Worm (Caenorhabditis elegans): ENCODE measurements around the gene col-151.

The col-151 gene

DNA sequence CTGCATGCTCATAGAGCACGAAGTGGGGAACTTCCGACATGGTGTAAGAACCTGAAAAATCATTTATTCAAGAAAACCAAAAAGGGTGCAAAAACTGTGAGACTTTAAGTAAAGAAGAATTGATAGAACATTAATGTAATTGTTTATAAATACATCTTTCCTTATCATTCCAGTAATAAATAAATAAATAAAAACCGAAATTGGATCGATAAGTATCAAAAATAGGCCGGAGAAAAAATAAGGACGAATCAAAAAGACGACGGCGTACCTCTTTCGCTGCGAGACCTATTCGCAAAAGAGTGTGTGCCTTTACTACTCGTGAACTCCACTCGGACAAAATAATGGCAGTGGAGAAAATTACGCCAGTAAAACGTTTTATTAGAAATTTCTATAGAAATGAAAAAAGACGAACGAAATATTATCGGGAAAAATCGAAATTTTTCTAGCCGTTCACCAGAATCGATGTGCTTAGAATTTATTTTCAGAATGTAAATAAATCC is 42.0 kb downstream of the col-151 start, which contains the start of gene nol-56:
TSS of gene nol-56 (minus strand) at position 51 of the 500 bp plus-strand sequence.
- peak; percentile 45 for TF ChIP-seq nhr-237 (tag; optimal IDR thresholded peaks at IDR 0.05)
- TF ChIP-seq mep-1 (tag; optimal IDR thresholded peaks at IDR 0.05) = peak; percentile 64
- TF ChIP-seq unc-62 (GFP tag; optimal IDR thresholded peaks at IDR 0.05) = no peak
- no peak for TF ChIP-seq nhr-76 (tag; optimal IDR thresholded peaks at IDR 0.05)
- TF ChIP-seq hlh-1 (tag; optimal IDR thresholded peaks at IDR 0.05) = peak; percentile 53
- TF ChIP-seq pha-4 (tag; optimal IDR thresholded peaks at IDR 0.05) = peak; percentile 49
- no peak for TF ChIP-seq bed-3 (GFP tag; optimal IDR thresholded peaks at IDR 0.05)
- TF ChIP-seq sem-2 (GFP tag; optimal IDR thresholded peaks at IDR 0.05) = no peak
- peak; percentile 56 for TF ChIP-seq lin-13 (tag; optimal IDR thresholded peaks at IDR 0.05)
- no peak for TF ChIP-seq tbx-8 (GFP tag; optimal IDR thresholded peaks at IDR 0.05)
- no peak for TF ChIP-seq sptf-1 (tag; optimal IDR thresholded peaks at IDR 0.05)
- TF ChIP-seq ceh-39 (tag; optimal IDR thresholded peaks at IDR 0.05) = peak; percentile 82
- TF ChIP-seq ceh-83 (GFP tag; optimal IDR thresholded peaks at IDR 0.05) = no peak
- TF ChIP-seq elt-3 (tag; optimal IDR thresholded peaks at IDR 0.05) = no peak
- no peak for TF ChIP-seq blmp-1 (tag; optimal IDR thresholded peaks at IDR 0.05)
- TF ChIP-seq drap-1 (GFP tag; optimal IDR thresholded peaks at IDR 0.05) = no peak
- peak; percentile 77 for TF ChIP-seq ces-1 (GFP tag; optimal IDR thresholded peaks at IDR 0.05)
- TF ChIP-seq unc-39 (tag; optimal IDR thresholded peaks at IDR 0.05) = no peak
- TF ChIP-seq M03D4.4 (tag; optimal IDR thresholded peaks at IDR 0.05) = no peak
- peak; percentile 77 for TF ChIP-seq lsy-2 (tag; optimal IDR thresholded peaks at IDR 0.05)
- TF ChIP-seq nhr-12 (tag; optimal IDR thresholded peaks at IDR 0.05) = no peak

DNA sequence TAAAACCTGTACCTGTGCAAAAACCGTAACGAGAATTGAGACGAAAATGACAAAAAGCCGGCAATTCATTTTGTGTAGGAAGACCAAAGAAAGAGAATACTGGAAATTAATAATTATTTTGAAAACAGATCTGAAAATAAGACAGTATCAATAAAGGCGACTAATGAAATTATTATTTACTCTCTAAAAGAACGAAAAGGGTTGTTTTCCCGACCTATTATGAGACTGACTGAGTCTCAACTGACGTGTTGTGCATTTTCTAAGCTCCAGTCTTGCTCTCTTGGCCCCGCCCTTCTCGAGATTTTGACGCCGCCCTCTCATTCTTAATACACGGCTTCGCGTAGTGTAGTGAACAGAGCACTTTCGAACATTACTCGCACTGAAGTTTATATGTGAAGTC is 45.0 kb downstream of the col-151 start, which contains the start of gene K07C5.9:
TSS of gene K07C5.9 (minus strand) at position 101 of the 400 bp plus-strand sequence.
- no peak for TF ChIP-seq elt-3 (tag; optimal IDR thresholded peaks at IDR 0.05)
- no peak for TF ChIP-seq flh-1 (GFP tag; optimal IDR thresholded peaks at IDR 0.05)
- no peak for TF ChIP-seq blmp-1 (tag; optimal IDR thresholded peaks at IDR 0.05)
- TF ChIP-seq elt-1 (tag; optimal IDR thresholded peaks at IDR 0.05; ENCODE audit: borderline replicate concordance, insufficient read depth) = no peak
- no peak for TF ChIP-seq nhr-28 (tag; optimal IDR thresholded peaks at IDR 0.05)
- TF ChIP-seq unc-62 (GFP tag; optimal IDR thresholded peaks at IDR 0.05) = no peak
- no peak for TF ChIP-seq lsy-2 (tag; optimal IDR thresholded peaks at IDR 0.05)
- no peak for TF ChIP-seq M03D4.4 (tag; optimal IDR thresholded peaks at IDR 0.05)
- TF ChIP-seq mls-2 (tag; optimal IDR thresholded peaks at IDR 0.05) = no peak
- TF ChIP-seq drap-1 (GFP tag; optimal IDR thresholded peaks at IDR 0.05) = no peak
- TF ChIP-seq mab-5 (tag; optimal IDR thresholded peaks at IDR 0.05) = no peak
- TF ChIP-seq mep-1 (tag; optimal IDR thresholded peaks at IDR 0.05) = no peak
- TF ChIP-seq lin-32 (GFP tag; optimal IDR thresholded peaks at IDR 0.05) = no peak

Data from whole organism, mixed stage, embryonic.